Fruit fly (Drosophila melanogaster) whole organism, embryonic: Measurements from ENCODE around the gene goe.

Source experiments
- CG11504 ChIP-seq: fragments of 200-800 bp; sonication (Bioruptor generic); optimal IDR thresholded peaks from 3 replicates; lab custom pipeline; 2019; ENCODE audit warnings: missing biosample characterization, mild to moderate bottlenecking, missing genetic modification characterization, moderate library complexity
- CG2129 ChIP-seq: fragments of 200-800 bp; sonication (Bioruptor generic); IDR thresholded peaks from 2 replicates; pipeline ENCODE4 v1.3.6; 2022; ENCODE audit warnings: missing biosample characterization, missing genetic modification characterization; ENCODE audit not compliant: partially characterized antibody
- CTCF ChIP-seq: fragments of 200-800 bp; sonication (Bioruptor generic); optimal IDR thresholded peaks from 2 replicates; lab custom pipeline; 2017; ENCODE audit warnings: missing biosample characterization, mild to moderate bottlenecking, missing genetic modification characterization, moderate library complexity
- HLH4C ChIP-seq: fragments of 200-800 bp; sonication (Bioruptor generic); IDR thresholded peaks from 3 replicates; pipeline ENCODE4 v1.3.6; 2022; ENCODE audit warnings: missing biosample characterization, missing genetic modification characterization; ENCODE audit not compliant: partially characterized antibody
- Mrtf ChIP-seq: fragments of 200-800 bp; sonication (Bioruptor generic); IDR thresholded peaks from 3 replicates; pipeline ENCODE4 v1.3.6; 2022; ENCODE audit warnings: missing biosample characterization, missing genetic modification characterization
- Sox100B ChIP-seq: fragments of 200-800 bp; sonication (Bioruptor generic); optimal IDR thresholded peaks from 3 replicates; lab custom pipeline; 2018; ENCODE audit warnings: missing biosample characterization, mild to moderate bottlenecking, missing genetic modification characterization
- dmrt99B ChIP-seq: fragments of 200-800 bp; sonication (Bioruptor generic); optimal IDR thresholded peaks from 2 replicates; lab custom pipeline; 2018; ENCODE audit warnings: missing biosample characterization, mild to moderate bottlenecking, missing genetic modification characterization, moderate library complexity
- eve ChIP-seq, 2 experiments: fragments of >200 bp; optimal IDR thresholded peaks; 2 replicates each; lab custom pipeline; 2017; ENCODE audit warnings: missing biosample characterization in 2 of 2, missing genetic modification characterization in 2 of 2
- klu ChIP-seq: fragments of 200-800 bp; sonication (Bioruptor generic); IDR thresholded peaks from 2 replicates; pipeline ENCODE4 v1.3.6; 2022; ENCODE audit warnings: missing biosample characterization, missing genetic modification characterization
- lov ChIP-seq, 2 experiments: fragments of 200-800 bp in 1 of 2; fragments of >200 bp in 1 of 2; sonication (Bioruptor generic) in 1 of 2; IDR thresholded peaks in 1 of 2; optimal IDR thresholded peaks in 1 of 2; 2 replicates in 1 of 2; 3 replicates in 1 of 2; pipeline versions ENCODE4 v1.3.6 to Lab custom; 2017 to 2022; ENCODE audit warnings: missing biosample characterization in 1 of 2, missing genetic modification characterization in 1 of 2
- slp2 ChIP-seq: fragments of 200-800 bp; sonication (Bioruptor generic); optimal IDR thresholded peaks from 2 replicates; lab custom pipeline; 2016; ENCODE audit warnings: missing biosample characterization, missing genetic modification characterization

- no peak for TF ChIP-seq CTCF (GFP tag; lab: Kevin White, UChicago)
- TF ChIP-seq eve (GFP tag; optimal IDR thresholded peaks at IDR 0.05; lab: Kevin White, UChicago), result no peak
- no peak for TF ChIP-seq dmrt99B (tag; lab: Kevin White, UChicago)
- no peak for TF ChIP-seq lov (optimal IDR thresholded peaks at IDR 0.05; lab: Kevin White, UChicago)
- TF ChIP-seq lov (GFP tag; IDR thresholded peaks at IDR 0.05; lab: Robert Waterston, UW), result no peak
- TF ChIP-seq Mrtf (GFP tag; lab: Robert Waterston, UW), result no peak
- no peak for TF ChIP-seq klu
- no peak for TF ChIP-seq Sox100B (GFP tag; lab: Kevin White, UChicago)
- TF ChIP-seq CG11504 (tag; lab: Kevin White, UChicago), result no peak
- TF ChIP-seq CG2129 (GFP tag; lab: Robert Waterston, UW), result no peak
- no peak for TF ChIP-seq HLH4C (GFP tag; lab: Robert Waterston, UW)
- TF ChIP-seq slp2 (GFP tag; lab: Kevin White, UChicago), result no peak
These were observed 53.7 kb downstream of the goe start for dm6 chrX:16697882-16698571.
